Worm (Caenorhabditis elegans): ENCODE data around the gene igcm-4.
A peak's percentile ranks its signal among the peaks of the same experiment; 100 is the strongest.

Gene igcm-4

ce11 chrX:2021558-2021957 is 24.6 kb downstream of the igcm-4 start:
- TF ChIP-seq elt-3 (tag; optimal IDR thresholded peaks at IDR 0.05) (no peak), pha-4 (tag; optimal IDR thresholded peaks at IDR 0.05) (peak; percentile 24), pqm-1 (tag; optimal IDR thresholded peaks at IDR 0.05) (peak; percentile 34), nhr-28 (tag; optimal IDR thresholded peaks at IDR 0.05) (no peak), elt-2 (tag; optimal IDR thresholded peaks at IDR 0.05) (peak; percentile 46), nhr-25 (tag; optimal IDR thresholded peaks at IDR 0.05) (no peak), ceh-16 (tag; optimal IDR thresholded peaks at IDR 0.05) (no peak), eor-1 (tag; optimal IDR thresholded peaks at IDR 0.05) (no peak)

ce11 chrX:2018848-2019247 is 27.3 kb downstream of the igcm-4 start, which contains the start of gene Y102A11A.3:
Y102A11A.3 (plus strand) TSS chrX:2019148.
- TF ChIP-seq zag-1 (tag; optimal IDR thresholded peaks at IDR 0.05) (no peak), R02D3.7 (tag; optimal IDR thresholded peaks at IDR 0.05) (no peak), nhr-23 (tag; optimal IDR thresholded peaks at IDR 0.05) (no peak), fos-1 (tag; optimal IDR thresholded peaks at IDR 0.05) (no peak), jun-1 (tag; optimal IDR thresholded peaks at IDR 0.05) (no peak), sea-2 (GFP tag; optimal IDR thresholded peaks at IDR 0.05) (no peak), egl-27 (tag; optimal IDR thresholded peaks at IDR 0.05) (no peak), lsy-12 (tag; optimal IDR thresholded peaks at IDR 0.05) (no peak), lin-39 (tag; optimal IDR thresholded peaks at IDR 0.05) (no peak), nhr-77 (tag; optimal IDR thresholded peaks at IDR 0.05) (no peak), lin-15B (tag; optimal IDR thresholded peaks at IDR 0.05) (no peak), eor-1 (tag; optimal IDR thresholded peaks at IDR 0.05) (no peak)

- peak; percentile 74 for TF ChIP-seq elt-2 (tag; optimal IDR thresholded peaks at IDR 0.05)
- peak; percentile 52 for TF ChIP-seq pqm-1 (tag; optimal IDR thresholded peaks at IDR 0.05)
- no peak for TF ChIP-seq egl-27 (tag; optimal IDR thresholded peaks at IDR 0.05)
Observed at ce11 chrX:2018211-2018610, 27.9 kb downstream of the igcm-4 start.

ce11 chrX:2014521-2014920 is 31.6 kb downstream of the igcm-4 start:
- TF ChIP-seq nhr-12 (tag; optimal IDR thresholded peaks at IDR 0.05), result no peak
- TF ChIP-seq ZK546.5 (tag; optimal IDR thresholded peaks at IDR 0.05), result no peak
- peak; percentile 42 for TF ChIP-seq jun-1 (tag; optimal IDR thresholded peaks at IDR 0.05)
- TF ChIP-seq elt-1 (tag; optimal IDR thresholded peaks at IDR 0.05), result no peak
- TF ChIP-seq pha-4 (tag; optimal IDR thresholded peaks at IDR 0.05), result peak; percentile 20
- TF ChIP-seq elt-2 (tag; optimal IDR thresholded peaks at IDR 0.05), result peak; percentile 85
- peak; percentile 76 for TF ChIP-seq pqm-1 (tag; optimal IDR thresholded peaks at IDR 0.05)

- no peak for TF ChIP-seq nhr-25 (tag; optimal IDR thresholded peaks at IDR 0.05)
Observed at ce11 chrX:2013912-2014311, 32.2 kb downstream of the igcm-4 start.

- TF ChIP-seq mml-1 (tag; optimal IDR thresholded peaks at IDR 0.05) (no peak), elt-1 (tag; optimal IDR thresholded peaks at IDR 0.05) (no peak), nhr-67 (tag; optimal IDR thresholded peaks at IDR 0.05) (no peak), nhr-76 (tag; optimal IDR thresholded peaks at IDR 0.05) (no peak)
Observed at ce11 chrX:2012491-2013201, 33.5 kb downstream of the igcm-4 start, which contains the start of gene Y102A11A.9. Y102A11A.9 (plus strand) TSS chrX:2013151.

- TF ChIP-seq eor-1 (tag; optimal IDR thresholded peaks at IDR 0.05), result no peak
- TF ChIP-seq egl-5 (tag; optimal IDR thresholded peaks at IDR 0.05), result no peak
- TF ChIP-seq sea-2 (GFP tag; optimal IDR thresholded peaks at IDR 0.05), result no peak
- no peak for TF ChIP-seq elt-1 (tag; optimal IDR thresholded peaks at IDR 0.05)
- no peak for TF ChIP-seq ceh-9 (tag; optimal IDR thresholded peaks at IDR 0.05)
- no peak for TF ChIP-seq ceh-16 (tag; optimal IDR thresholded peaks at IDR 0.05)
- TF ChIP-seq R02D3.7 (tag; optimal IDR thresholded peaks at IDR 0.05), result no peak
- no peak for TF ChIP-seq fos-1 (tag; optimal IDR thresholded peaks at IDR 0.05)
- TF ChIP-seq unc-39 (tag; optimal IDR thresholded peaks at IDR 0.05), result no peak
- no peak for TF ChIP-seq hmg-11 (tag; optimal IDR thresholded peaks at IDR 0.05)
- no peak for TF ChIP-seq ztf-11 (tag; optimal IDR thresholded peaks at IDR 0.05)
- no peak for TF ChIP-seq unc-62 (GFP tag; optimal IDR thresholded peaks at IDR 0.05)
- TF ChIP-seq nhr-25 (tag; optimal IDR thresholded peaks at IDR 0.05), result no peak
- no peak for TF ChIP-seq nhr-23 (tag; optimal IDR thresholded peaks at IDR 0.05)
- no peak for TF ChIP-seq tbx-2 (tag; optimal IDR thresholded peaks at IDR 0.05)
- TF ChIP-seq aly-2 (tag; optimal IDR thresholded peaks at IDR 0.05), result no peak
- TF ChIP-seq egl-27 (tag; optimal IDR thresholded peaks at IDR 0.05), result no peak
- no peak for TF ChIP-seq ztf-4 (tag; optimal IDR thresholded peaks at IDR 0.05)
- TF ChIP-seq jun-1 (tag; optimal IDR thresholded peaks at IDR 0.05), result no peak
- no peak for TF ChIP-seq lsy-12 (tag; optimal IDR thresholded peaks at IDR 0.05)
Observed at ce11 chrX:2000517-2000916, 45.6 kb downstream of the igcm-4 start.

Data from whole organism, L3 larva.